Fruit fly (Drosophila melanogaster) whole organism, embryonic: Measurements from ENCODE around the gene CG15877.

Source experiments
- Ada2b ChIP-seq: fragments of 200-800 bp; sonication (Bioruptor generic); IDR thresholded peaks from 2 replicates; pipeline ENCODE4 v1.3.6; 2022; ENCODE audit warnings: missing biosample characterization, missing genetic modification characterization
- BtbVII ChIP-seq: fragments of 200-800 bp; sonication (Bioruptor generic); optimal IDR thresholded peaks from 3 replicates; lab custom pipeline; 2017; ENCODE audit warnings: missing biosample characterization, mild to moderate bottlenecking, missing genetic modification characterization
- CG10321 ChIP-seq: fragments of 200-800 bp; sonication (Bioruptor generic); IDR thresholded peaks from 2 replicates; pipeline ENCODE4 v1.3.6; 2022; ENCODE audit warnings: missing biosample characterization, missing genetic modification characterization
- CG10431 ChIP-seq: fragments of 200-800 bp; sonication (Bioruptor generic); optimal IDR thresholded peaks from 3 replicates; lab custom pipeline; 2018; ENCODE audit warnings: missing biosample characterization, mild to moderate bottlenecking, missing genetic modification characterization
- CG13296 ChIP-seq: fragments of 200-800 bp; sonication (Bioruptor generic); optimal IDR thresholded peaks from 3 replicates; lab custom pipeline; 2018; ENCODE audit warnings: missing biosample characterization, mild to moderate bottlenecking, missing genetic modification characterization
- CG13775 ChIP-seq: fragments of 200-800 bp; sonication (Bioruptor generic); optimal IDR thresholded peaks from 3 replicates; lab custom pipeline; 2017; ENCODE audit warnings: missing biosample characterization, mild to moderate bottlenecking, missing genetic modification characterization
- CG14014 ChIP-seq: fragments of 200-800 bp; sonication (Bioruptor generic); IDR thresholded peaks from 2 replicates; pipeline ENCODE4 v1.3.6; 2022; ENCODE audit warnings: missing biosample characterization, missing genetic modification characterization
- CG15696 ChIP-seq: fragments of 200-800 bp; sonication (Bioruptor generic); optimal IDR thresholded peaks from 2 replicates; lab custom pipeline; 2019; ENCODE audit warnings: missing biosample characterization, mild to moderate bottlenecking, missing genetic modification characterization, moderate library complexity
- CG17359 ChIP-seq: fragments of 200-800 bp; sonication (Bioruptor generic); optimal IDR thresholded peaks from 3 replicates; lab custom pipeline; 2018; ENCODE audit warnings: missing biosample characterization, mild to moderate bottlenecking, missing genetic modification characterization, moderate library complexity
- CG17361 ChIP-seq: fragments of 200-800 bp; sonication (Bioruptor generic); IDR thresholded peaks from 3 replicates; pipeline ENCODE4 v1.3.6; 2022; ENCODE audit warnings: missing biosample characterization, missing genetic modification characterization
- CG17912 ChIP-seq: fragments of 200-800 bp; sonication (Bioruptor generic); optimal IDR thresholded peaks from 2 replicates; lab custom pipeline; 2018; ENCODE audit warnings: missing biosample characterization, mild to moderate bottlenecking, missing genetic modification characterization
- CG1832 ChIP-seq: fragments of 200-800 bp; sonication (Bioruptor generic); optimal IDR thresholded peaks from 2 replicates; lab custom pipeline; 2017; ENCODE audit warnings: missing biosample characterization, mild to moderate bottlenecking, missing genetic modification characterization, inconsistent platforms
- CG7271 ChIP-seq: fragments of 200-800 bp; sonication (Bioruptor generic); optimal IDR thresholded peaks from 2 replicates; lab custom pipeline; 2018; ENCODE audit warnings: missing biosample characterization, mild to moderate bottlenecking, missing genetic modification characterization, moderate library complexity
- CG7786 ChIP-seq: fragments of 200-800 bp; sonication (Bioruptor generic); optimal IDR thresholded peaks from 2 replicates; lab custom pipeline; 2016; ENCODE audit warnings: missing biosample characterization, missing genetic modification characterization
- CG7839 ChIP-seq: fragments of 200-800 bp; sonication (Bioruptor generic); optimal IDR thresholded peaks from 3 replicates; lab custom pipeline; 2018; ENCODE audit warnings: missing biosample characterization, mild to moderate bottlenecking, missing genetic modification characterization, moderate library complexity
- CG7987 ChIP-seq: fragments of 200-800 bp; sonication (Bioruptor generic); optimal IDR thresholded peaks from 2 replicates; lab custom pipeline; 2018; ENCODE audit warnings: missing biosample characterization, mild to moderate bottlenecking, missing genetic modification characterization, moderate library complexity
- CG8281 ChIP-seq: fragments of 200-800 bp; sonication (Bioruptor generic); optimal IDR thresholded peaks from 2 replicates; lab custom pipeline; 2018; ENCODE audit warnings: missing biosample characterization, mild to moderate bottlenecking, missing genetic modification characterization, moderate library complexity
- CG9609 ChIP-seq: fragments of 200-800 bp; sonication (Bioruptor generic); optimal IDR thresholded peaks from 3 replicates; lab custom pipeline; 2016; ENCODE audit warnings: missing biosample characterization, missing genetic modification characterization
- CTCF ChIP-seq: fragments of 200-800 bp; sonication (Bioruptor generic); optimal IDR thresholded peaks from 2 replicates; lab custom pipeline; 2017; ENCODE audit warnings: missing biosample characterization, mild to moderate bottlenecking, missing genetic modification characterization, moderate library complexity
- Dek ChIP-seq: fragments of 200-800 bp; sonication (Bioruptor generic); optimal IDR thresholded peaks from 3 replicates; lab custom pipeline; 2019; ENCODE audit warnings: missing biosample characterization, mild to moderate bottlenecking, missing genetic modification characterization, moderate library complexity
- Fer1 ChIP-seq: fragments of 200-800 bp; sonication (Bioruptor generic); optimal IDR thresholded peaks from 2 replicates; lab custom pipeline; 2017; ENCODE audit warnings: missing biosample characterization, mild to moderate bottlenecking, missing genetic modification characterization
- Max ChIP-seq: fragments of 200-800 bp; sonication (Bioruptor generic); optimal IDR thresholded peaks from 2 replicates; lab custom pipeline; 2016; ENCODE audit warnings: missing biosample characterization, mild to moderate bottlenecking, missing genetic modification characterization
- Meics ChIP-seq: fragments of 200-800 bp; sonication (Bioruptor generic); optimal IDR thresholded peaks from 2 replicates; lab custom pipeline; 2017; ENCODE audit warnings: missing biosample characterization, mild to moderate bottlenecking, missing genetic modification characterization
- Optix ChIP-seq: fragments of 200-800 bp; sonication (Bioruptor generic); IDR thresholded peaks from 3 replicates; pipeline ENCODE4 v1.3.6; 2022; ENCODE audit warnings: missing biosample characterization, missing genetic modification characterization
- Six4 ChIP-seq: fragments of 200-800 bp; sonication (Bioruptor generic); optimal IDR thresholded peaks from 2 replicates; lab custom pipeline; 2016; ENCODE audit warnings: missing biosample characterization, missing genetic modification characterization
- Sox102F ChIP-seq: fragments of 200-800 bp; sonication (Bioruptor generic); optimal IDR thresholded peaks from 2 replicates; lab custom pipeline; 2018; ENCODE audit warnings: missing biosample characterization, mild to moderate bottlenecking, missing genetic modification characterization, moderate library complexity
- Ssrp ChIP-seq: fragments of 200-800 bp; sonication (Bioruptor generic); optimal IDR thresholded peaks from 2 replicates; lab custom pipeline; 2018; ENCODE audit warnings: missing biosample characterization, mild to moderate bottlenecking, missing genetic modification characterization, moderate library complexity
- Taf1 ChIP-seq: fragments of 200-800 bp; sonication (Bioruptor generic); IDR thresholded peaks from 2 replicates; pipeline ENCODE4 v1.3.6; 2022; ENCODE audit warnings: missing biosample characterization, missing genetic modification characterization
- ap ChIP-seq: fragments of 200-800 bp; sonication (Bioruptor generic); IDR thresholded peaks from 2 replicates; pipeline ENCODE4 v1.3.6; 2022; ENCODE audit warnings: missing biosample characterization, missing genetic modification characterization
- ara ChIP-seq: fragments of 200-800 bp; sonication (Bioruptor generic); IDR thresholded peaks from 2 replicates; pipeline ENCODE4 v1.3.6; 2022; ENCODE audit warnings: missing biosample characterization, missing genetic modification characterization
- ase ChIP-seq: fragments of 200-800 bp; sonication (Bioruptor generic); IDR thresholded peaks from 3 replicates; pipeline ENCODE4 v1.3.6; 2022; ENCODE audit warnings: missing biosample characterization, missing genetic modification characterization
- cg ChIP-seq: fragments of 200-800 bp; sonication (Bioruptor generic); optimal IDR thresholded peaks from 3 replicates; lab custom pipeline; 2019; ENCODE audit warnings: missing biosample characterization, mild to moderate bottlenecking, missing genetic modification characterization, moderate library complexity
- crc ChIP-seq: fragments of 200-800 bp; sonication (Bioruptor generic); optimal IDR thresholded peaks from 2 replicates; lab custom pipeline; 2016; ENCODE audit warnings: missing biosample characterization, missing genetic modification characterization
- cwo ChIP-seq: fragments of 200-800 bp; sonication (Bioruptor generic); optimal IDR thresholded peaks from 3 replicates; lab custom pipeline; 2017; ENCODE audit warnings: missing biosample characterization, missing genetic modification characterization, mild to moderate bottlenecking, moderate library complexity, missing genetic modification reagents
- dpn ChIP-seq, 2 experiments: fragments of 200-800 bp; sonication (Bioruptor generic); optimal IDR thresholded peaks; 3 replicates each; lab custom pipeline; 2016; ENCODE audit warnings: missing biosample characterization in 2 of 2, missing genetic modification characterization in 2 of 2
- gcm2 ChIP-seq: fragments of 200-800 bp; sonication (Bioruptor generic); optimal IDR thresholded peaks from 2 replicates; lab custom pipeline; 2016; ENCODE audit warnings: missing biosample characterization, missing genetic modification characterization
- gfzf ChIP-seq: fragments of 200-800 bp; sonication (Bioruptor generic); optimal IDR thresholded peaks from 2 replicates; lab custom pipeline; 2016; ENCODE audit warnings: missing biosample characterization, mild to moderate bottlenecking, missing genetic modification characterization, moderate library complexity
- ham ChIP-seq: fragments of 200-800 bp; sonication (Bioruptor generic); IDR thresholded peaks from 2 replicates; pipeline ENCODE4 v1.3.6; 2022; ENCODE audit warnings: missing biosample characterization, missing genetic modification characterization
- jing ChIP-seq: fragments of 200-800 bp; sonication (Bioruptor generic); optimal IDR thresholded peaks from 2 replicates; lab custom pipeline; 2018; ENCODE audit warnings: missing biosample characterization, mild to moderate bottlenecking, missing genetic modification characterization
- ken ChIP-seq: fragments of 200-800 bp; sonication (Bioruptor generic); IDR thresholded peaks from 3 replicates; pipeline ENCODE4 v1.3.6; 2022; ENCODE audit warnings: missing biosample characterization, missing genetic modification characterization
- lbe ChIP-seq: fragments of 200-800 bp; sonication (Bioruptor generic); optimal IDR thresholded peaks from 2 replicates; lab custom pipeline; 2016; ENCODE audit warnings: missing biosample characterization, mild to moderate bottlenecking, missing genetic modification characterization
- mam ChIP-seq: fragments of 200-800 bp; sonication (Bioruptor generic); optimal IDR thresholded peaks from 3 replicates; lab custom pipeline; 2016; ENCODE audit warnings: missing biosample characterization, missing genetic modification characterization
- nerfin-1 ChIP-seq: fragments of 200-800 bp; sonication (Bioruptor generic); optimal IDR thresholded peaks from 3 replicates; lab custom pipeline; 2019; ENCODE audit warnings: missing biosample characterization, mild to moderate bottlenecking, missing genetic modification characterization, moderate library complexity
- onecut ChIP-seq: fragments of 200-800 bp; sonication (Bioruptor generic); IDR thresholded peaks from 2 replicates; pipeline ENCODE4 v1.3.6; 2022; ENCODE audit warnings: missing biosample characterization, missing genetic modification characterization
- pfk ChIP-seq: fragments of 200-800 bp; sonication (Bioruptor generic); optimal IDR thresholded peaks from 2 replicates; lab custom pipeline; 2018; ENCODE audit warnings: missing biosample characterization, mild to moderate bottlenecking, missing genetic modification characterization, moderate library complexity
- shn ChIP-seq: fragments of 200-800 bp; sonication (Bioruptor generic); optimal IDR thresholded peaks from 3 replicates; lab custom pipeline; 2016; ENCODE audit warnings: missing biosample characterization, missing genetic modification characterization
- stc ChIP-seq: fragments of 200-800 bp; sonication (Bioruptor generic); IDR thresholded peaks from 2 replicates; pipeline ENCODE4 v1.3.6; 2022; ENCODE audit warnings: missing biosample characterization, missing genetic modification characterization
- tap ChIP-seq: fragments of 200-800 bp; optimal IDR thresholded peaks from 3 replicates; lab custom pipeline; 2019; ENCODE audit warnings: missing biosample characterization, mild to moderate bottlenecking, missing genetic modification characterization, moderate library complexity
- tup ChIP-seq: fragments of 200-800 bp; sonication (Bioruptor generic); optimal IDR thresholded peaks from 2 replicates; lab custom pipeline; 2016; ENCODE audit warnings: missing biosample characterization, mild to moderate bottlenecking, missing genetic modification characterization, moderate library complexity
- twi ChIP-seq: fragments of 200-800 bp; optimal IDR thresholded peaks from 2 replicates; lab custom pipeline; 2019; ENCODE audit warnings: missing biosample characterization, mild to moderate bottlenecking, missing genetic modification characterization, moderate library complexity
- unpg ChIP-seq: fragments of 200-800 bp; sonication (Bioruptor generic); optimal IDR thresholded peaks from 3 replicates; lab custom pipeline; 2018; ENCODE audit warnings: missing biosample characterization, mild to moderate bottlenecking, missing genetic modification characterization, moderate library complexity
- wor ChIP-seq: fragments of 200-800 bp; sonication (Bioruptor generic); IDR thresholded peaks from 2 replicates; pipeline ENCODE4 v1.3.6; 2022; ENCODE audit warnings: missing biosample characterization, missing genetic modification characterization

The CG15877 gene

dm6 chr3L:2418769-2419168, 41.4 kb upstream of the CG15877 start (continued):
- TF ChIP-seq gcm2 (GFP tag; lab: Kevin White, UChicago): peak; percentile 60
- no peak for TF ChIP-seq twi (tag; lab: Kevin White, UChicago)
- no peak for TF ChIP-seq shn (GFP tag; lab: Kevin White, UChicago)
- no peak for TF ChIP-seq gfzf (GFP tag; lab: Kevin White, UChicago)
- peak; percentile 23 for TF ChIP-seq tup (GFP tag; lab: Kevin White, UChicago)
- TF ChIP-seq BtbVII: peak; percentile 90
- TF ChIP-seq Sox102F (GFP tag; lab: Kevin White, UChicago): peak; percentile 72
- no peak for TF ChIP-seq pfk (GFP tag; lab: Kevin White, UChicago)
- TF ChIP-seq CG7786: peak; percentile 55
- TF ChIP-seq CG17359: peak; percentile 91
- TF ChIP-seq CG17361 (GFP tag; lab: Robert Waterston, UW): peak; percentile 72
- peak; percentile 46 for TF ChIP-seq CG8281 (tag; lab: Kevin White, UChicago)
- TF ChIP-seq Meics (GFP tag; lab: Kevin White, UChicago): peak; percentile 90
- peak; percentile 48 for TF ChIP-seq Dek
- peak; percentile 53 for TF ChIP-seq CG9609 (GFP tag; lab: Kevin White, UChicago)
- TF ChIP-seq jing (GFP tag; lab: Kevin White, UChicago): peak; percentile 11
- peak; percentile 93 for TF ChIP-seq Fer1 (GFP tag; lab: Kevin White, UChicago)
- TF ChIP-seq Six4 (GFP tag; lab: Kevin White, UChicago): peak; percentile 82
- TF ChIP-seq CG7987: peak; percentile 87
- TF ChIP-seq stc (GFP tag; lab: Robert Waterston, UW): peak; percentile 80
- peak; percentile 31 for TF ChIP-seq CG15696 (tag; lab: Kevin White, UChicago)
- TF ChIP-seq CTCF (GFP tag; lab: Kevin White, UChicago): peak; percentile 59
- TF ChIP-seq lbe: no peak
- peak; percentile 60 for TF ChIP-seq CG13775
- peak; percentile 69 for TF ChIP-seq Ssrp (tag; lab: Kevin White, UChicago)
- no peak for TF ChIP-seq ham (GFP tag; lab: Robert Waterston, UW)
- peak; percentile 86 for TF ChIP-seq Optix (GFP tag; lab: Robert Waterston, UW)
- peak; percentile 71 for TF ChIP-seq onecut
- peak; percentile 43 for TF ChIP-seq CG10321 (GFP tag; lab: Robert Waterston, UW)
- TF ChIP-seq crc (GFP tag; lab: Kevin White, UChicago): peak; percentile 40
- TF ChIP-seq CG1832 (GFP tag; lab: Kevin White, UChicago): no peak
- TF ChIP-seq Taf1 (GFP tag; lab: Robert Waterston, UW): peak; percentile 40
- peak; percentile 78 for TF ChIP-seq wor (GFP tag; lab: Robert Waterston, UW)
- TF ChIP-seq ap (GFP tag; lab: Robert Waterston, UW): peak; percentile 77
- TF ChIP-seq cwo: peak; percentile 91
- no peak for TF ChIP-seq CG10431 (GFP tag; lab: Kevin White, UChicago)
- peak; percentile 84 for TF ChIP-seq ase (GFP tag; lab: Robert Waterston, UW)
- TF ChIP-seq dpn (GFP tag; optimal IDR thresholded peaks at IDR 0.05; lab: Kevin White, UChicago): peak; percentile 74
- peak; percentile 89 for TF ChIP-seq CG14014 (GFP tag; lab: Robert Waterston, UW)
- peak; percentile 18 for TF ChIP-seq cg (GFP tag; lab: Kevin White, UChicago)
- TF ChIP-seq CG7271 (tag; lab: Kevin White, UChicago): peak; percentile 42
- peak; percentile 87 for TF ChIP-seq tap (tag; lab: Kevin White, UChicago)
- peak; percentile 81 for TF ChIP-seq ara
- peak; percentile 86 for TF ChIP-seq Ada2b (GFP tag; lab: Robert Waterston, UW)
- peak; percentile 50 for TF ChIP-seq nerfin-1 (tag; lab: Kevin White, UChicago)
- peak; percentile 76 for TF ChIP-seq unpg
- TF ChIP-seq CG7839 (tag; lab: Kevin White, UChicago): peak; percentile 93
- peak; percentile 73; the same call in 2 of the 3 replicates for TF ChIP-seq ken (GFP tag; lab: Robert Waterston, UW)
- TF ChIP-seq Max (GFP tag; lab: Kevin White, UChicago): peak; percentile 87
- peak; percentile 63 for TF ChIP-seq mam (GFP tag; lab: Kevin White, UChicago)
- TF ChIP-seq CG17912: no peak
- peak; percentile 69 for TF ChIP-seq CG13296 (GFP tag; lab: Kevin White, UChicago)
